Worm (Caenorhabditis elegans) whole organism, L4 larva: Measurements from ENCODE around the gene C35D10.8.

Source experiments
- F44E2.7 ChIP-seq: fragments of 200-800 bp; sonication (Bioruptor generic); IDR thresholded peaks from 2 replicates; pipeline ENCODE4 v2.1.2; 2022; ENCODE audit warnings: missing genetic modification characterization, missing compliant biosample characterization
- F49E8.2 ChIP-seq: sonication (generic microtip); optimal IDR thresholded peaks from 2 replicates; lab custom pipeline; 2016; ENCODE audit warnings: missing compliant biosample characterization, mild to moderate bottlenecking, missing genetic modification characterization, borderline replicate concordance
- ces-1 ChIP-seq: fragments of 150-350 bp; sonication (generic microtip); optimal IDR thresholded peaks from 4 replicates; lab custom pipeline; 2014; ENCODE audit warnings: missing biosample characterization, missing genetic modification reagents, missing genetic modification characterization
- egl-27 ChIP-seq: sonication (generic microtip); optimal IDR thresholded peaks from 3 replicates; lab custom pipeline; 2017; ENCODE audit warnings: missing biosample characterization, missing genetic modification reagents, missing genetic modification characterization
- madf-9 ChIP-seq: fragments of 200-800 bp; sonication (Bioruptor generic); conservative IDR thresholded peaks from 2 replicates; pipeline ENCODE4 v1.3.6; 2022; ENCODE audit warnings: missing genetic modification reagents, missing genetic modification characterization, missing compliant biosample characterization
- mep-1 ChIP-seq: fragments of 150-350 bp; sonication (generic microtip); optimal IDR thresholded peaks from 3 replicates; lab custom pipeline; 2014; ENCODE audit warnings: missing biosample characterization, missing genetic modification characterization
- nhr-28 ChIP-seq: fragments of 150-350 bp; optimal IDR thresholded peaks from 2 replicates; lab custom pipeline; 2014; ENCODE audit warnings: missing biosample characterization, missing genetic modification characterization
- zag-1 ChIP-seq: fragments of 150-350 bp; optimal IDR thresholded peaks from 2 replicates; lab custom pipeline; 2014; ENCODE audit warnings: missing biosample characterization, missing genetic modification characterization
- zfp-2 ChIP-seq: sonication (generic microtip); optimal IDR thresholded peaks from 2 replicates; lab custom pipeline; 2016; ENCODE audit warnings: mild to moderate bottlenecking, missing genetic modification characterization, missing compliant biosample characterization

ce11 chrIII:4829440-4829839, 25.6 kb upstream of the C35D10.8 start, which contains the start of gene F26A1.9:
- TF ChIP-seq mep-1 (tag; lab: Kevin White, UChicago) (no peak), ces-1 (GFP tag; lab: Kevin White, UChicago) (no peak), nhr-28 (tag; lab: Kevin White, UChicago) (no peak), egl-27 (tag; lab: Kevin White, UChicago) (no peak), zag-1 (tag; lab: Kevin White, UChicago) (no peak), F44E2.7 (no peak), F49E8.2 (tag; lab: Kevin White, UChicago) (no peak), madf-9 (GFP tag; lab: Robert Waterston, UW) (no peak), zfp-2 (no peak)
